Worm (Caenorhabditis elegans) whole organism, late embryonic: ENCODE results near the gene Y38H6C.16.

Experiments
- F13H6.1 ChIP-seq: sonication (generic microtip); optimal IDR thresholded peaks from 2 replicates; lab custom pipeline; 2016; ENCODE audit warnings: missing genetic modification characterization, missing compliant biosample characterization
- K09A11.1 ChIP-seq: sonication (generic microtip); optimal IDR thresholded peaks from 2 replicates; lab custom pipeline; 2017; ENCODE audit warnings: antibody characterized with exemption, mild to moderate bottlenecking, missing genetic modification characterization, missing compliant biosample characterization; ENCODE audit not compliant: insufficient read depth
- ceh-2 ChIP-seq: sonication (generic microtip); optimal IDR thresholded peaks from 2 replicates; lab custom pipeline; 2016; ENCODE audit warnings: missing genotype, missing genetic modification characterization, missing compliant biosample characterization
- ceh-45 ChIP-seq: fragments of 200-800 bp; sonication (Bioruptor generic); IDR thresholded peaks from 2 replicates; pipeline ENCODE4 v1.3.6; 2022; ENCODE audit warnings: missing genetic modification reagents, missing genetic modification characterization, missing compliant biosample characterization
- ceh-9 ChIP-seq: sonication (generic microtip); optimal IDR thresholded peaks from 2 replicates; lab custom pipeline; 2016; ENCODE audit warnings: mild to moderate bottlenecking, missing genetic modification characterization, inconsistent platforms, missing compliant biosample characterization
- fkh-10 ChIP-seq: fragments of 150-350 bp; optimal IDR thresholded peaks from 2 replicates; lab custom pipeline; 2014; ENCODE audit warnings: missing biosample characterization, missing genetic modification reagents, missing genetic modification characterization
- fkh-6 ChIP-seq: sonication (generic microtip); optimal IDR thresholded peaks from 2 replicates; lab custom pipeline; 2016; ENCODE audit warnings: missing genetic modification characterization, missing compliant biosample characterization
- lim-6 ChIP-seq: sonication (generic microtip); optimal IDR thresholded peaks from 2 replicates; lab custom pipeline; 2016; ENCODE audit warnings: missing genetic modification characterization, missing compliant biosample characterization
- nfya-1 ChIP-seq: sonication (generic microtip); optimal IDR thresholded peaks from 2 replicates; lab custom pipeline; 2017; ENCODE audit warnings: missing genetic modification characterization, mild to moderate bottlenecking, missing compliant biosample characterization, antibody characterized with exemption, moderate library complexity
- nhr-11 ChIP-seq: fragments of 150-350 bp; optimal IDR thresholded peaks from 2 replicates; lab custom pipeline; 2014; ENCODE audit warnings: missing biosample characterization, missing genetic modification characterization
- pha-4 ChIP-seq: fragments of 150-350 bp; optimal IDR thresholded peaks from 2 replicates; lab custom pipeline; 2018; ENCODE audit warnings: missing biosample characterization, missing genetic modification reagents, missing genetic modification characterization
- pqm-1 ChIP-seq: sonication (generic microtip); optimal IDR thresholded peaks from 2 replicates; lab custom pipeline; 2016; ENCODE audit warnings: missing genetic modification characterization, missing compliant biosample characterization
- sox-4 ChIP-seq: sonication (generic microtip); optimal IDR thresholded peaks from 2 replicates; lab custom pipeline; 2017; ENCODE audit warnings: mild to moderate bottlenecking, missing genetic modification characterization, inconsistent platforms, missing compliant biosample characterization

- TF ChIP-seq fkh-6 (tag; lab: Kevin White, UChicago) (no peak), sox-4 (tag; lab: Kevin White, UChicago) (no peak), pha-4 (tag; lab: Kevin White, UChicago) (no peak), fkh-10 (GFP tag; lab: Kevin White, UChicago) (no peak), pqm-1 (tag; lab: Kevin White, UChicago) (no peak), K09A11.1 (tag; lab: Kevin White, UChicago) (no peak), F13H6.1 (no peak), lim-6 (tag; lab: Kevin White, UChicago) (no peak), ceh-9 (tag; lab: Kevin White, UChicago) (no peak), nfya-1 (no peak), ceh-2 (tag; lab: Kevin White, UChicago) (no peak), nhr-11 (tag; lab: Kevin White, UChicago) (no peak), ceh-45 (GFP tag; lab: Robert Waterston, UW) (no peak)
Measured at ce11 chrV:20544610-20545009, 5.5 kb upstream of the Y38H6C.16 start.
